Fruit fly (Drosophila melanogaster) whole organism, pupa: ENCODE measurements around the gene CG17321.

Experiments
- CG10348 ChIP-seq: fragments of 200-800 bp; sonication (Bioruptor generic); IDR thresholded peaks from 2 replicates; pipeline ENCODE4 v1.3.6; 2022; ENCODE audit warnings: missing biosample characterization, missing genetic modification characterization
- CG12605 ChIP-seq: fragments of 200-800 bp; sonication (Bioruptor generic); IDR thresholded peaks from 2 replicates; pipeline ENCODE4 v1.3.6; 2022; ENCODE audit warnings: missing biosample characterization, missing genetic modification characterization
- CG13204 ChIP-seq: fragments of 200-800 bp; sonication (Bioruptor generic); optimal IDR thresholded peaks from 2 replicates; lab custom pipeline; 2018; ENCODE audit warnings: missing biosample characterization, mild to moderate bottlenecking, missing genetic modification characterization, moderate library complexity
- CG32121 ChIP-seq: fragments of 200-800 bp; sonication (Bioruptor generic); IDR thresholded peaks from 2 replicates; pipeline ENCODE4 v1.3.6; 2022; ENCODE audit warnings: missing biosample characterization, missing genetic modification characterization
- CG34367 ChIP-seq: fragments of 200-800 bp; sonication (Bioruptor generic); optimal IDR thresholded peaks from 2 replicates; lab custom pipeline; 2018; ENCODE audit warnings: missing biosample characterization, mild to moderate bottlenecking, missing genetic modification characterization
- CG4496 ChIP-seq: fragments of 200-800 bp; sonication (Bioruptor generic); IDR thresholded peaks from 3 replicates; pipeline ENCODE4 v1.3.6; 2022; ENCODE audit warnings: missing biosample characterization, missing genetic modification characterization
- CG8159 ChIP-seq: fragments of 200-800 bp; sonication (Bioruptor generic); optimal IDR thresholded peaks from 3 replicates; lab custom pipeline; 2018; ENCODE audit warnings: missing biosample characterization, mild to moderate bottlenecking, missing genetic modification characterization, moderate library complexity
- CG8301 ChIP-seq: fragments of 200-800 bp; sonication (Bioruptor generic); optimal IDR thresholded peaks from 2 replicates; lab custom pipeline; 2018; ENCODE audit warnings: missing biosample characterization, mild to moderate bottlenecking, missing genetic modification characterization
- CG9948 ChIP-seq: fragments of 200-800 bp; sonication (Bioruptor generic); optimal IDR thresholded peaks from 2 replicates; lab custom pipeline; 2018; ENCODE audit warnings: missing biosample characterization, mild to moderate bottlenecking, missing genetic modification characterization, moderate library complexity
- Pif1A ChIP-seq: fragments of 200-800 bp; sonication (Bioruptor generic); optimal IDR thresholded peaks from 3 replicates; lab custom pipeline; 2016; ENCODE audit warnings: missing biosample characterization, missing genetic modification characterization
- Snoo ChIP-seq: fragments of 200-800 bp; sonication (Bioruptor generic); optimal IDR thresholded peaks from 3 replicates; lab custom pipeline; 2017; ENCODE audit warnings: missing biosample characterization, mild to moderate bottlenecking, missing genetic modification characterization, inconsistent platforms
- rn ChIP-seq: fragments of 200-800 bp; sonication (Bioruptor generic); IDR thresholded peaks from 2 replicates; pipeline ENCODE4 v1.3.6; 2022; ENCODE audit warnings: missing biosample characterization, missing genetic modification characterization

DNA sequence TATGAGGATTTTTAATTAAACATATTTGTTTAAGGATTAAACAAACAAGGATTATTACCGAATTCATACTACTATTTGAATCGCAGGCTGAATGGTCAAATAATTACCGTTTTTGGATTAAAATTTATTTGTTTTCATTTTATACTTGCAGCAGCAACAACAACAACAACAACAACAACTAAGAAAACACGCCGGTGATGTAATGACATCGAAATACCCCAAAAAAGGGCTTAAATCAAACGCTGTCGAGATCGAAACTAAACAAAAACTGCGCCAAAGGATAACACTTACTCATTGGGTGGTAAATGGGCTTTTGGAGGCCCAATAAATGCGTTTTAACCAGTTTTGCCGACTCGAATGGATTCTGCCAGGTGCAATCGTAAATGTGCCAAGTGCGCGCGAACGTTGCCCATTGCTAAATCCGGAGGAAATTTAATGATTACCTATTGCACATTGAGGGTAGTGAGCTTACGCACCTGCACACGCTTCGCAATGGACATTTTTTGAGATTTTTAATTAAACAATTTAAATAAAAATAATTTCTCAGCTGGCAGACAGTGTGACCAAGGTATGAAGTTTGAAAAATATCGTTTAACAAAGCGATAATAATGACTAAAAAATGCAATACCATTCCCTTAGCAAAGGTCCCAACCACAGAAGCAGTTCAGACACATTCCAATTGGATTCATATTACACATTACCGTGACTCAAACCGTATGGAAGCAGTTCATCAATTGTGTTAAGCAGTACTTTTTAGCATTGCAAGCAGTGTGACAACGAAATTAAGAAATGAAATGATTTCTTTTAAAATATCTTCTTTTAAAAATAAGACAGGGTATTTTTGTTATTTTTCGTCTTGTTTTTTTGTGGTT lies 13.9 kb downstream of the CG17321 start, which contains the start of the genes CG10602 and mRpL13:
- TF ChIP-seq CG9948 (tag; lab: Kevin White, UChicago) (no peak), CG32121 (GFP tag; lab: Robert Waterston, UW) (no peak), CG34367 (no peak), rn (no peak), CG4496 (GFP tag; lab: Robert Waterston, UW) (no peak), CG8159 (no peak), CG13204 (GFP tag; lab: Kevin White, UChicago) (no peak), CG10348 (GFP tag; lab: Robert Waterston, UW) (no peak), Pif1A (GFP tag; lab: Kevin White, UChicago) (no peak), Snoo (tag; lab: Kevin White, UChicago) (no peak), CG8301 (tag; lab: Kevin White, UChicago) (no peak), CG12605 (no peak)
